Worm (Caenorhabditis elegans) whole organism, mixed stage, embryonic: ENCODE measurements around the gene rde-8.

Experiments used
- ceh-43 ChIP-seq: fragments of 200-800 bp; sonication (Bioruptor generic); optimal IDR thresholded peaks from 2 replicates; lab custom pipeline; 2018; ENCODE audit warnings: mild to moderate bottlenecking, missing genetic modification characterization, moderate library complexity, missing compliant biosample characterization
- ceh-83 ChIP-seq: fragments of 200-800 bp; sonication (Bioruptor generic); optimal IDR thresholded peaks from 2 replicates; lab custom pipeline; 2018; ENCODE audit warnings: mild to moderate bottlenecking, missing genetic modification characterization, missing compliant biosample characterization
- elt-1 ChIP-seq: sonication (generic microtip); optimal IDR thresholded peaks from 2 replicates; lab custom pipeline; 2017; ENCODE audit warnings: missing genetic modification characterization, mild to moderate bottlenecking, missing compliant biosample characterization, antibody characterized with exemption, moderate library complexity, borderline replicate concordance; ENCODE audit not compliant: insufficient read depth
- elt-3 ChIP-seq: fragments of 150-350 bp; optimal IDR thresholded peaks from 2 replicates; lab custom pipeline; 2014; ENCODE audit warnings: missing biosample characterization, missing genetic modification characterization
- lin-13 ChIP-seq: fragments of 150-350 bp; optimal IDR thresholded peaks from 2 replicates; lab custom pipeline; 2014; ENCODE audit warnings: missing biosample characterization, missing genetic modification characterization
- nhr-76 ChIP-seq: sonication (generic microtip); optimal IDR thresholded peaks from 2 replicates; lab custom pipeline; 2017; ENCODE audit warnings: missing biosample characterization, missing genetic modification characterization
- snpc-4 ChIP-seq: fragments of 150-350 bp; optimal IDR thresholded peaks from 2 replicates; lab custom pipeline; 2014; ENCODE audit warnings: missing biosample characterization, missing genetic modification characterization
- sptf-1 ChIP-seq: sonication (generic microtip); optimal IDR thresholded peaks from 2 replicates; lab custom pipeline; 2017; ENCODE audit warnings: mild to moderate bottlenecking, missing genetic modification characterization, moderate library complexity, missing compliant biosample characterization
- unc-62 ChIP-seq: fragments of 150-350 bp; optimal IDR thresholded peaks from 2 replicates; lab custom pipeline; 2014; ENCODE audit warnings: missing biosample characterization, missing genetic modification reagents, missing genetic modification characterization

DNA sequence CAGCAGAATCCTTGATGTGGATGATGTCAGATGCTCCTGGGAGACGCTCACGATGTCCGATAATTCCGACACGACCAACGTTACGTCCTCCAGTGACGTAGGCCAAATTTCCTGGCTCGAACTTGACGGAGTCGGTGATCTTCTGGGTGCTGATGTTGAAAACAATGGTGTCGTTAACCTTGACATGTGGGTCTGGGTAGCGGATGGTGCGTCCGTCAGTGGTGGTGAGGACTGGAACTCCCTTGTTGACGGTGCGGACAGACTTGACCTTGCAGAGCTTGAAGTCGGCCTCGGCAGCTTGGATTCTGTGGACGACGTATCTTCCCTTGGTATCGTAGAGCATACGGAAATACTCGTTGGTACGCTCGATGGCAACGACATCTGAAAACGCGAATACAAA lies 19.1 kb downstream of the rde-8 start:
- TF ChIP-seq unc-62 (GFP tag; lab: Kevin White, UChicago) (no peak), ceh-83 (GFP tag; lab: Kevin White, UChicago) (no peak), lin-13 (no peak), snpc-4 (tag; lab: Kevin White, UChicago) (no peak), elt-1 (tag; lab: Kevin White, UChicago) (no peak), ceh-43 (GFP tag; lab: Kevin White, UChicago) (no peak), nhr-76 (tag; lab: Kevin White, UChicago) (no peak), elt-3 (no peak), sptf-1 (tag; lab: Kevin White, UChicago) (no peak)
